Fruit fly (Drosophila melanogaster): Measurements from ENCODE around the gene CG14315.

dm6 chr3R:18195295-18195694, 36.8 kb downstream of the CG14315 start:
- TF ChIP-seq Hr78 (GFP tag; optimal IDR thresholded peaks at IDR 0.05), result no peak
- TF ChIP-seq Dfd (GFP tag; optimal IDR thresholded peaks at IDR 0.05), result peak; percentile 97
- TF ChIP-seq pan (optimal IDR thresholded peaks at IDR 0.05), result no peak
- no peak for TF ChIP-seq dmrt93B (GFP tag; optimal IDR thresholded peaks at IDR 0.05)
- TF ChIP-seq psq (GFP tag; optimal IDR thresholded peaks at IDR 0.05), result no peak
- no peak for TF ChIP-seq dl (GFP tag; optimal IDR thresholded peaks at IDR 0.05; ENCODE audit: insufficient read depth in 1 of 2, partially characterized antibody in 2 of 2)
- TF ChIP-seq h (GFP tag; optimal IDR thresholded peaks at IDR 0.05), result no peak
- TF ChIP-seq Vsx2 (GFP tag; optimal IDR thresholded peaks at IDR 0.05; ENCODE audit: partially characterized antibody), result no peak
- no peak for TF ChIP-seq GATAd (GFP tag; optimal IDR thresholded peaks at IDR 0.05)
- no peak for TF ChIP-seq usp (GFP tag; optimal IDR thresholded peaks at IDR 0.05)
- TF ChIP-seq jim (GFP tag; optimal IDR thresholded peaks at IDR 0.05), result no peak
- no peak for TF ChIP-seq Myc (optimal IDR thresholded peaks at IDR 0.05)
- TF ChIP-seq CrebA (GFP tag; optimal IDR thresholded peaks at IDR 0.05; ENCODE audit: borderline replicate concordance), result no peak
- no peak for TF ChIP-seq Abd-B (GFP tag; optimal IDR thresholded peaks at IDR 0.05)

Measured in whole organism, wandering third instar larva.